Worm (Caenorhabditis elegans) whole organism, L1 larva: Measurements from ENCODE around the gene F36G3.2.

Source experiments
- ceh-82 ChIP-seq, 3 experiments: fragments of 150-350 bp in 1 of 3; sonication (generic microtip) in 2 of 3; optimal IDR thresholded peaks; 2 replicates each; lab custom pipeline; 2014 to 2017; ENCODE audit warnings: missing biosample characterization in 3 of 3, missing genetic modification characterization in 3 of 3
- fkh-10 ChIP-seq: sonication (generic microtip); optimal IDR thresholded peaks from 2 replicates; lab custom pipeline; 2017; ENCODE audit warnings: missing biosample characterization, missing genetic modification reagents, missing genetic modification characterization
- fkh-8 ChIP-seq: sonication (generic microtip); optimal IDR thresholded peaks from 2 replicates; lab custom pipeline; 2016; ENCODE audit warnings: mild to moderate bottlenecking, missing genetic modification characterization, missing compliant biosample characterization
- lin-14 ChIP-seq: fragments of 200-800 bp; sonication (Bioruptor generic); optimal IDR thresholded peaks from 2 replicates; lab custom pipeline; 2018; ENCODE audit warnings: mild to moderate bottlenecking, missing genetic modification characterization, moderate library complexity, missing compliant biosample characterization
- lin-15B ChIP-seq: fragments of 150-350 bp; sonication (generic microtip); optimal IDR thresholded peaks from 3 replicates; lab custom pipeline; 2014; ENCODE audit warnings: missing biosample characterization, missing genetic modification characterization
- nhr-237 ChIP-seq: fragments of 150-350 bp; optimal IDR thresholded peaks from 2 replicates; lab custom pipeline; 2014; ENCODE audit warnings: missing biosample characterization, missing genetic modification characterization
- pqm-1 ChIP-seq: sonication (generic microtip); optimal IDR thresholded peaks from 3 replicates; lab custom pipeline; 2017; ENCODE audit warnings: missing biosample characterization, missing genetic modification characterization
- swsn-7 ChIP-seq: sonication (generic microtip); optimal IDR thresholded peaks from 2 replicates; lab custom pipeline; 2016; ENCODE audit warnings: missing genetic modification characterization, missing compliant biosample characterization
- tlp-1 ChIP-seq: fragments of 150-350 bp; optimal IDR thresholded peaks from 2 replicates; lab custom pipeline; 2014; ENCODE audit warnings: missing biosample characterization, missing genetic modification characterization
- unc-62 ChIP-seq: fragments of 150-350 bp; optimal IDR thresholded peaks from 2 replicates; lab custom pipeline; 2014; ENCODE audit warnings: missing biosample characterization, missing genetic modification reagents, missing genetic modification characterization
- ztf-11 ChIP-seq, 2 experiments: sonication (generic microtip); optimal IDR thresholded peaks; 2 replicates each; lab custom pipeline; 2016 to 2017; ENCODE audit warnings: missing genetic modification characterization in 2 of 2, missing biosample characterization in 1 of 2, missing compliant biosample characterization in 1 of 2

ce11 chrX:9842102-9842501 lies 48.0 kb upstream of the F36G3.2 start:
- no peak for TF ChIP-seq pqm-1 (tag; lab: Kevin White, UChicago)
- TF ChIP-seq fkh-8 (tag; lab: Kevin White, UChicago): no peak
- TF ChIP-seq fkh-10: no peak
- TF ChIP-seq ceh-82 (tag; optimal IDR thresholded peaks at IDR 0.05; lab: Kevin White, UChicago): no peak
- no peak for TF ChIP-seq tlp-1 (tag; lab: Kevin White, UChicago)
- peak; percentile 45 for TF ChIP-seq lin-14
- TF ChIP-seq nhr-237 (tag; lab: Kevin White, UChicago): no peak
- no peak for TF ChIP-seq unc-62 (GFP tag; lab: Kevin White, UChicago)
- TF ChIP-seq lin-15B: no peak
- TF ChIP-seq ztf-11 (tag; optimal IDR thresholded peaks at IDR 0.05; lab: Kevin White, UChicago): no peak
- no peak for TF ChIP-seq swsn-7 (tag; lab: Kevin White, UChicago)
